Fruit fly (Drosophila melanogaster): ENCODE results near the gene CG7523.

The CG7523 gene

DNA sequence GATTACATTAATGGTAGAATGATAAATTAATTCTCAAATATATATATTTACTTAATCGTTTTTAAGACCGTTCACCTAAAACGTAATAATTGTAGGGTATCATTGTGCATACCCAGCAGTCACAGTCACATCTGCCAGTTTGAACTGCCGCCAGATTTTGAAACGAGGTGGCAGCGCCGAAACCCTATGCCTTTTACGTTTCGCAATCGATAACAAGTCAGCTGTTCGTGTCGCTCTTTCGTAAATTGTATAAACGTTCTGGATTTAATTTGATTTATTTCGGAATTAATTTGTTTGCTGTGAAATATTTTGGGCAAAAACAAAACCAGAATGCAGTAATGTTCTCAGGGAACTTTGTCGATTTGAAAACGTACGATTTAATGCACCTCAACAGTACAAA lies 23.3 kb downstream of the CG7523 start, which contains the start of gene CG14322 (continued):
- TF ChIP-seq cas (GFP tag; IDR thresholded peaks at IDR 0.05) (no peak), B-H2 (GFP tag; optimal IDR thresholded peaks at IDR 0.05) (no peak), CG3847 (GFP tag; IDR thresholded peaks at IDR 0.05) (peak; percentile 48), CG13296 (GFP tag; optimal IDR thresholded peaks at IDR 0.05) (no peak), vvl (GFP tag; IDR thresholded peaks at IDR 0.05) (peak; percentile 45), Hmr (GFP tag; optimal IDR thresholded peaks at IDR 0.05) (no peak), CG17802 (tag; optimal IDR thresholded peaks at IDR 0.05) (peak; percentile 23), grau (tag; optimal IDR thresholded peaks at IDR 0.05) (peak; percentile 9), pita (GFP tag; optimal IDR thresholded peaks at IDR 0.05) (no peak), row (GFP tag; IDR thresholded peaks at IDR 0.05) (peak; percentile 76), CG34422 (GFP tag; IDR thresholded peaks at IDR 0.05) (no peak), CG15514 (GFP tag; optimal IDR thresholded peaks at IDR 0.05) (peak; percentile 31), CG17328 (GFP tag; IDR thresholded peaks at IDR 0.05) (no peak), CG1603 (tag; optimal IDR thresholded peaks at IDR 0.05) (peak; percentile 53), pzg (GFP tag; optimal IDR thresholded peaks at IDR 0.05) (peak; percentile 59), CG9817 (tag; optimal IDR thresholded peaks at IDR 0.05) (peak; percentile 14), pan (optimal IDR thresholded peaks at IDR 0.05) (no peak), pan (GFP tag; optimal IDR thresholded peaks at IDR 0.05 in 1 of 2, IDR thresholded peaks at IDR 0.05 in 1 of 2) (no peak), HLHmδ (GFP tag; optimal IDR thresholded peaks at IDR 0.05) (no peak), Blimp-1 (GFP tag; optimal IDR thresholded peaks at IDR 0.05) (no peak), Sry-δ (GFP tag; optimal IDR thresholded peaks at IDR 0.05) (peak; percentile 30), zen (tag; optimal IDR thresholded peaks at IDR 0.05) (peak; percentile 15), CG2116 (GFP tag; optimal IDR thresholded peaks at IDR 0.05) (peak; percentile 68), CG4820 (GFP tag; optimal IDR thresholded peaks at IDR 0.05) (no peak), Ets97D (GFP tag; optimal IDR thresholded peaks at IDR 0.05) (peak; percentile 6), stwl (tag; optimal IDR thresholded peaks at IDR 0.05) (peak; percentile 77), bbx (GFP tag; IDR thresholded peaks at IDR 0.05; ENCODE audit: partially characterized antibody) (no peak), MBD-R2 (GFP tag; IDR thresholded peaks at IDR 0.05) (peak; percentile 75), eyg (GFP tag; optimal IDR thresholded peaks at IDR 0.05) (no peak), ind (GFP tag; optimal IDR thresholded peaks at IDR 0.05) (peak; percentile 1), CG13894 (tag; optimal IDR thresholded peaks at IDR 0.05) (no peak), zfh2 (GFP tag; optimal IDR thresholded peaks at IDR 0.05) (peak; percentile 7), chinmo (GFP tag; IDR thresholded peaks at IDR 0.05; ENCODE audit: partially characterized antibody) (no peak), cg (GFP tag; optimal IDR thresholded peaks at IDR 0.05) (no peak), usp (GFP tag; optimal IDR thresholded peaks at IDR 0.05) (no peak), sqz (GFP tag; optimal IDR thresholded peaks at IDR 0.05) (no peak), CG10321 (GFP tag; IDR thresholded peaks at IDR 0.05) (no peak), CG14860 (GFP tag; IDR thresholded peaks at IDR 0.05; ENCODE audit: partially characterized antibody) (no peak; the same call in 2 of the 3 replicates), pros (GFP tag; optimal IDR thresholded peaks at IDR 0.05) (no peak), Doc3 (GFP tag; IDR thresholded peaks at IDR 0.05; ENCODE audit: partially characterized antibody) (no peak), CG14014 (GFP tag; IDR thresholded peaks at IDR 0.05) (no peak), Bdp1 (GFP tag; optimal IDR thresholded peaks at IDR 0.05) (peak; percentile 60), CG10979 (tag; optimal IDR thresholded peaks at IDR 0.05) (no peak), oc (tag; optimal IDR thresholded peaks at IDR 0.05) (no peak), Gsc (GFP tag; IDR thresholded peaks at IDR 0.05) (no peak), Hr51 (GFP tag; optimal IDR thresholded peaks at IDR 0.05) (no peak), CG9932 (GFP tag; IDR thresholded peaks at IDR 0.05) (peak; percentile 65), Bteb2 (GFP tag; optimal IDR thresholded peaks at IDR 0.05) (no peak), Drgx (GFP tag; IDR thresholded peaks at IDR 0.05) (no peak), CG11560 (tag; IDR thresholded peaks at IDR 0.05) (no peak), Ptx1 (GFP tag; IDR thresholded peaks at IDR 0.05) (no peak)
